Worm (Caenorhabditis elegans) whole organism, L2 larva: ENCODE data around the gene vha-7.
A peak's percentile ranks its signal among the peaks of the same experiment; 100 is the strongest.
"Not testable (repeated sequence)": the region's sequence is repeated elsewhere in the genome, so short reads cannot be mapped to it uniquely, and the experiment has no call there.

Source experiments
- C34F6.9 ChIP-seq: fragments of 150-350 bp; optimal IDR thresholded peaks from 2 replicates; lab custom pipeline; 2014; ENCODE audit warnings: missing biosample characterization, missing genetic modification characterization
- F13H6.1 ChIP-seq: sonication (generic microtip); optimal IDR thresholded peaks from 2 replicates; lab custom pipeline; 2016; ENCODE audit warnings: missing genetic modification characterization, missing compliant biosample characterization
- R02D3.7 ChIP-seq: fragments of 150-350 bp; optimal IDR thresholded peaks from 2 replicates; lab custom pipeline; 2014; ENCODE audit warnings: missing biosample characterization, missing genetic modification characterization
- Y55F3AM.14 ChIP-seq: fragments of 200-800 bp; sonication (Bioruptor generic); optimal IDR thresholded peaks from 2 replicates; lab custom pipeline; 2018; ENCODE audit warnings: mild to moderate bottlenecking, missing genetic modification characterization, missing compliant biosample characterization
- aly-2 ChIP-seq: fragments of 150-350 bp; optimal IDR thresholded peaks from 2 replicates; lab custom pipeline; 2014; ENCODE audit warnings: missing biosample characterization, missing genetic modification characterization
- ama-1 ChIP-seq: fragments of 150-350 bp; optimal IDR thresholded peaks from 2 replicates; lab custom pipeline; 2018; ENCODE audit warnings: inconsistent platforms
- blmp-1 ChIP-seq: sonication (generic microtip); optimal IDR thresholded peaks from 2 replicates; lab custom pipeline; 2017; ENCODE audit warnings: missing genetic modification characterization, mild to moderate bottlenecking, missing compliant biosample characterization, antibody characterized with exemption, moderate library complexity; ENCODE audit not compliant: insufficient read depth
- ceh-16 ChIP-seq: fragments of 150-350 bp; optimal IDR thresholded peaks from 2 replicates; lab custom pipeline; 2014; ENCODE audit warnings: missing biosample characterization, missing genetic modification characterization
- ceh-82 ChIP-seq: fragments of 150-350 bp; optimal IDR thresholded peaks from 2 replicates; lab custom pipeline; 2014; ENCODE audit warnings: missing biosample characterization, missing genetic modification characterization
- crh-2 ChIP-seq: sonication (generic microtip); optimal IDR thresholded peaks from 2 replicates; lab custom pipeline; 2017; ENCODE audit warnings: missing biosample characterization, missing genetic modification characterization
- dmd-4 ChIP-seq: sonication (generic microtip); optimal IDR thresholded peaks from 2 replicates; lab custom pipeline; 2017; ENCODE audit warnings: missing biosample characterization, missing genetic modification characterization
- egl-27 ChIP-seq: sonication (generic microtip); optimal IDR thresholded peaks from 3 replicates; lab custom pipeline; 2017; ENCODE audit warnings: missing biosample characterization, missing genetic modification reagents, missing genetic modification characterization
- elt-3 ChIP-seq: sonication (generic microtip); optimal IDR thresholded peaks from 2 replicates; lab custom pipeline; 2017; ENCODE audit warnings: missing biosample characterization, missing genetic modification characterization
- fos-1 ChIP-seq: fragments of 150-350 bp; optimal IDR thresholded peaks from 2 replicates; lab custom pipeline; 2014; ENCODE audit warnings: missing biosample characterization, missing genetic modification characterization
- gmeb-1 ChIP-seq: fragments of 150-350 bp; optimal IDR thresholded peaks from 2 replicates; lab custom pipeline; 2014; ENCODE audit warnings: missing biosample characterization, missing genetic modification characterization
- lin-11 ChIP-seq: fragments of 150-350 bp; sonication (generic microtip); optimal IDR thresholded peaks from 2 replicates; lab custom pipeline; 2014; ENCODE audit warnings: missing biosample characterization, missing genetic modification characterization, inconsistent platforms, mixed read lengths
- lin-13 ChIP-seq: fragments of 150-350 bp; optimal IDR thresholded peaks from 2 replicates; lab custom pipeline; 2014; ENCODE audit warnings: missing biosample characterization, missing genetic modification reagents, missing genetic modification characterization
- lin-39 ChIP-seq: fragments of 150-350 bp; optimal IDR thresholded peaks from 2 replicates; lab custom pipeline; 2014; ENCODE audit warnings: missing biosample characterization, missing genetic modification reagents, missing genetic modification characterization
- lsy-2 ChIP-seq, 2 experiments: fragments of 150-350 bp in 1 of 2; sonication (generic microtip) in 1 of 2; optimal IDR thresholded peaks; 2 replicates each; lab custom pipeline; 2014 to 2017; ENCODE audit warnings: missing biosample characterization in 2 of 2, missing genetic modification characterization in 2 of 2
- mab-5 ChIP-seq: fragments of 150-350 bp; optimal IDR thresholded peaks from 2 replicates; lab custom pipeline; 2014; ENCODE audit warnings: missing biosample characterization, missing genetic modification characterization
- mbf-1 ChIP-seq: sonication (generic microtip); optimal IDR thresholded peaks from 2 replicates; lab custom pipeline; 2017; ENCODE audit warnings: missing biosample characterization, missing genetic modification characterization
- mdl-1 ChIP-seq, 2 experiments: fragments of 150-350 bp in 1 of 2; sonication (generic microtip) in 1 of 2; optimal IDR thresholded peaks; 2 replicates each; lab custom pipeline; 2017; ENCODE audit warnings: missing biosample characterization in 2 of 2, missing genetic modification characterization in 2 of 2
- nhr-10 ChIP-seq: sonication (generic microtip); optimal IDR thresholded peaks from 2 replicates; lab custom pipeline; 2017; ENCODE audit warnings: missing biosample characterization, missing genetic modification characterization
- nhr-12 ChIP-seq: fragments of 150-350 bp; optimal IDR thresholded peaks from 2 replicates; lab custom pipeline; 2014; ENCODE audit warnings: missing biosample characterization, missing genetic modification characterization
- nhr-129 ChIP-seq: fragments of 150-350 bp; optimal IDR thresholded peaks from 2 replicates; lab custom pipeline; 2014; ENCODE audit warnings: missing biosample characterization, missing genetic modification characterization
- nhr-25 ChIP-seq: fragments of 150-350 bp; sonication (generic microtip); optimal IDR thresholded peaks from 3 replicates; lab custom pipeline; 2014; ENCODE audit warnings: missing biosample characterization, missing genetic modification characterization
- nhr-77 ChIP-seq: fragments of 150-350 bp; optimal IDR thresholded peaks from 2 replicates; lab custom pipeline; 2014; ENCODE audit warnings: missing biosample characterization, missing genetic modification characterization
- peb-1 ChIP-seq: fragments of 150-350 bp; optimal IDR thresholded peaks from 2 replicates; lab custom pipeline; 2014; ENCODE audit warnings: missing biosample characterization, missing genetic modification characterization
- skn-1 ChIP-seq: sonication (generic microtip); optimal IDR thresholded peaks from 2 replicates; lab custom pipeline; 2017; ENCODE audit warnings: missing biosample characterization, missing genetic modification characterization
- sma-3 ChIP-seq: sonication (generic microtip); optimal IDR thresholded peaks from 2 replicates; lab custom pipeline; 2016; ENCODE audit warnings: missing genetic modification reagents, missing genetic modification characterization, missing compliant biosample characterization
- sma-9 ChIP-seq, 2 experiments: fragments of 150-350 bp in 1 of 2; sonication (generic microtip) in 1 of 2; optimal IDR thresholded peaks; 2 replicates each; lab custom pipeline; 2014 to 2016; ENCODE audit warnings: missing genetic modification characterization in 2 of 2, mild to moderate bottlenecking in 1 of 2, missing biosample characterization in 1 of 2, missing compliant biosample characterization in 1 of 2, missing genetic modification reagents in 1 of 2, moderate library complexity in 1 of 2
- snpc-4 ChIP-seq: fragments of 150-350 bp; optimal IDR thresholded peaks from 2 replicates; lab custom pipeline; 2014; ENCODE audit warnings: missing biosample characterization, missing genetic modification characterization
- unc-39 ChIP-seq: fragments of 150-350 bp; optimal IDR thresholded peaks from 2 replicates; lab custom pipeline; 2014; ENCODE audit warnings: missing biosample characterization, missing genetic modification characterization
- unc-62 ChIP-seq: fragments of 150-350 bp; optimal IDR thresholded peaks from 2 replicates; lab custom pipeline; 2014; ENCODE audit warnings: missing biosample characterization, missing genetic modification reagents, missing genetic modification characterization
- zag-1 ChIP-seq: fragments of 150-350 bp; optimal IDR thresholded peaks from 2 replicates; lab custom pipeline; 2014; ENCODE audit warnings: missing biosample characterization, missing genetic modification characterization
- ztf-11 ChIP-seq: sonication (generic microtip); optimal IDR thresholded peaks from 2 replicates; lab custom pipeline; 2017; ENCODE audit warnings: missing biosample characterization, missing genetic modification characterization
- ztf-4 ChIP-seq: fragments of 150-350 bp; optimal IDR thresholded peaks from 2 replicates; lab custom pipeline; 2014; ENCODE audit warnings: missing biosample characterization, missing genetic modification characterization

vha-7 gene

ce11 chrIV:12633825-12634224 lies 6.4 kb upstream of the vha-7 start:
- TF ChIP-seq sma-3 (peak; percentile 9), blmp-1 (tag; lab: Kevin White, UChicago) (peak; percentile 35), nhr-25 (tag; lab: Kevin White, UChicago) (peak; percentile 48), gmeb-1 (tag; lab: Kevin White, UChicago) (peak; percentile 32), mab-5 (tag; lab: Kevin White, UChicago) (peak; percentile 44), elt-3 (tag; lab: Kevin White, UChicago) (no peak), unc-39 (no peak), unc-62 (GFP tag; lab: Kevin White, UChicago) (no peak), fos-1 (tag; lab: Kevin White, UChicago) (peak; percentile 87)

ce11 chrIV:12637340-12637739 lies 2.9 kb upstream of the vha-7 start:
- peak; percentile 44 for TF ChIP-seq lin-39 (tag; lab: Kevin White, UChicago)
- TF ChIP-seq lin-11 (tag; lab: Kevin White, UChicago) = no peak
- peak; percentile 52 for TF ChIP-seq sma-9 (GFP tag; optimal IDR thresholded peaks at IDR 0.05; lab: Kevin White, UChicago)
- no peak for TF ChIP-seq sma-9 (tag; optimal IDR thresholded peaks at IDR 0.05; lab: Kevin White, UChicago)
- peak; percentile 52 for TF ChIP-seq C34F6.9
- TF ChIP-seq mab-5 (tag; lab: Kevin White, UChicago) = peak; percentile 66
- TF ChIP-seq ceh-82 (tag; lab: Kevin White, UChicago) = no peak
- peak; percentile 62 for TF ChIP-seq nhr-129 (tag; lab: Kevin White, UChicago)
- TF ChIP-seq F13H6.1 = peak; percentile 88
- peak in 1 of 2 experiments; percentile 42 for TF ChIP-seq lsy-2 (tag; optimal IDR thresholded peaks at IDR 0.05; lab: Kevin White, UChicago)
- no peak for TF ChIP-seq crh-2 (tag; lab: Kevin White, UChicago)

ce11 chrIV:12639311-12639710 lies 951 bp upstream of the vha-7 start, which contains the start of gene C26H9A.3:
Gene C26H9A.3, minus strand, starts transcription at chrIV:12639411.
- not testable (repeated sequence) for TF ChIP-seq F13H6.1; ama-1 (lab: Kevin White, UChicago); lsy-2 (tag; optimal IDR thresholded peaks at IDR 0.05; lab: Kevin White, UChicago)
- TF ChIP-seq, all 48 proteins: peak for 0; not testable (repeated sequence) for 48

ce11 chrIV:12640875-12641860 lies 906 bp downstream of the vha-7 start:
- TF ChIP-seq nhr-129 (tag; lab: Kevin White, UChicago) (peak; percentile 8), fos-1 (tag; lab: Kevin White, UChicago) (peak; percentile 30), sma-3 (no peak), sma-9 (GFP tag; optimal IDR thresholded peaks at IDR 0.05; lab: Kevin White, UChicago) (peak; percentile 26), sma-9 (tag; optimal IDR thresholded peaks at IDR 0.05; lab: Kevin White, UChicago) (no peak), unc-62 (GFP tag; lab: Kevin White, UChicago) (no peak), nhr-12 (tag; lab: Kevin White, UChicago) (no peak)

ce11 chrIV:12650597-12650996 lies 10.3 kb downstream of the vha-7 start:
- TF ChIP-seq ztf-11 (tag; lab: Kevin White, UChicago) (no peak), R02D3.7 (no peak), zag-1 (no peak)

- TF ChIP-seq blmp-1 (tag; lab: Kevin White, UChicago) (no peak), mbf-1 (tag; lab: Kevin White, UChicago) (no peak), ceh-16 (tag; lab: Kevin White, UChicago) (no peak), peb-1 (tag; lab: Kevin White, UChicago) (no peak), egl-27 (tag; lab: Kevin White, UChicago) (peak; percentile 41), lsy-2 (tag; optimal IDR thresholded peaks at IDR 0.05; lab: Kevin White, UChicago) (peak; percentile 55 to 73), sma-9 (GFP tag; optimal IDR thresholded peaks at IDR 0.05; lab: Kevin White, UChicago) (peak; percentile 76), sma-9 (tag; optimal IDR thresholded peaks at IDR 0.05; lab: Kevin White, UChicago) (no peak), skn-1 (no peak), fos-1 (tag; lab: Kevin White, UChicago) (peak; percentile 9), aly-2 (tag; lab: Kevin White, UChicago) (no peak), dmd-4 (tag; lab: Kevin White, UChicago) (no peak), sma-3 (no peak), ztf-11 (tag; lab: Kevin White, UChicago) (no peak), mab-5 (tag; lab: Kevin White, UChicago) (no peak), lin-13 (peak; percentile 49), F13H6.1 (peak; percentile 25), lin-11 (tag; lab: Kevin White, UChicago) (no peak), zag-1 (peak; percentile 69), mdl-1 (tag; optimal IDR thresholded peaks at IDR 0.05; lab: Kevin White, UChicago) (peak in 1 of 2 experiments; percentile 61), R02D3.7 (no peak), nhr-10 (no peak), ztf-4 (tag; lab: Kevin White, UChicago) (no peak), C34F6.9 (peak; percentile 94), nhr-25 (tag; lab: Kevin White, UChicago) (no peak), snpc-4 (tag; lab: Kevin White, UChicago) (no peak), nhr-77 (tag; lab: Kevin White, UChicago) (no peak), ceh-82 (tag; lab: Kevin White, UChicago) (no peak), Y55F3AM.14 (no peak)
Observed at ce11 chrIV:12651570-12651969, 11.3 kb downstream of the vha-7 start.
